Fruit fly (Drosophila melanogaster) whole organism, embryonic: Measurements from ENCODE around the gene Rpn12.

Source experiments
- CG10209 ChIP-seq: fragments of 200-800 bp; sonication (Bioruptor generic); optimal IDR thresholded peaks from 3 replicates; lab custom pipeline; 2017; ENCODE audit warnings: missing biosample characterization, mild to moderate bottlenecking, missing genetic modification characterization, missing genetic modification reagents
- CG11696 ChIP-seq: fragments of 200-800 bp; sonication (Bioruptor generic); IDR thresholded peaks from 2 replicates; pipeline ENCODE4 v1.3.6; 2022; ENCODE audit warnings: missing biosample characterization, missing genetic modification characterization
- CG13624 ChIP-seq: fragments of 200-800 bp; sonication (Bioruptor generic); optimal IDR thresholded peaks from 2 replicates; lab custom pipeline; 2016; ENCODE audit warnings: missing biosample characterization, missing genetic modification characterization
- CG13775 ChIP-seq: fragments of 200-800 bp; sonication (Bioruptor generic); optimal IDR thresholded peaks from 3 replicates; lab custom pipeline; 2017; ENCODE audit warnings: missing biosample characterization, mild to moderate bottlenecking, missing genetic modification characterization
- CG15601 ChIP-seq: fragments of 200-800 bp; sonication (Bioruptor generic); optimal IDR thresholded peaks from 3 replicates; lab custom pipeline; 2019; ENCODE audit warnings: missing biosample characterization, mild to moderate bottlenecking, missing genetic modification characterization, moderate library complexity
- CG1603 ChIP-seq: fragments of 200-800 bp; sonication (Bioruptor generic); optimal IDR thresholded peaks from 2 replicates; lab custom pipeline; 2019; ENCODE audit warnings: missing biosample characterization, mild to moderate bottlenecking, missing genetic modification characterization, moderate library complexity
- CG17186 ChIP-seq: fragments of 200-800 bp; sonication (Bioruptor generic); optimal IDR thresholded peaks from 3 replicates; lab custom pipeline; 2017; ENCODE audit warnings: missing biosample characterization, missing genetic modification reagents, missing genetic modification characterization
- CG18011 ChIP-seq: fragments of 200-800 bp; sonication (Bioruptor generic); optimal IDR thresholded peaks from 2 replicates; lab custom pipeline; 2017; ENCODE audit warnings: missing biosample characterization, missing genetic modification characterization, mild to moderate bottlenecking, moderate library complexity, missing genotype
- CG32532 ChIP-seq: fragments of 200-800 bp; sonication (Bioruptor generic); IDR thresholded peaks from 2 replicates; pipeline ENCODE4 v1.3.6; 2022; ENCODE audit warnings: missing biosample characterization, missing genetic modification characterization
- CG33557 ChIP-seq: fragments of 200-800 bp; sonication (Bioruptor generic); optimal IDR thresholded peaks from 2 replicates; lab custom pipeline; 2019; ENCODE audit warnings: missing biosample characterization, mild to moderate bottlenecking, missing genetic modification characterization, moderate library complexity
- CG34224 ChIP-seq: fragments of 200-800 bp; sonication (Bioruptor generic); IDR thresholded peaks from 3 replicates; pipeline ENCODE4 v1.3.6; 2022; ENCODE audit warnings: missing biosample characterization, missing genetic modification characterization; ENCODE audit not compliant: partially characterized antibody
- CG34376 ChIP-seq: fragments of 200-800 bp; sonication (Bioruptor generic); optimal IDR thresholded peaks from 2 replicates; lab custom pipeline; 2018; ENCODE audit warnings: missing biosample characterization, mild to moderate bottlenecking, missing genetic modification characterization
- CG6765 ChIP-seq: fragments of 200-800 bp; sonication (Bioruptor generic); optimal IDR thresholded peaks from 3 replicates; lab custom pipeline; 2017; ENCODE audit warnings: missing biosample characterization, mild to moderate bottlenecking, missing genetic modification characterization
- CG7963 ChIP-seq: fragments of 200-800 bp; sonication (Bioruptor generic); IDR thresholded peaks from 3 replicates; pipeline ENCODE4 v1.3.6; 2022; ENCODE audit warnings: missing biosample characterization, missing genetic modification characterization; ENCODE audit not compliant: partially characterized antibody
- CG8089 ChIP-seq: fragments of 200-800 bp; sonication (Bioruptor generic); optimal IDR thresholded peaks from 3 replicates; lab custom pipeline; 2016; ENCODE audit warnings: missing biosample characterization, missing genetic modification characterization
- CTCF ChIP-seq: fragments of 200-800 bp; sonication (Bioruptor generic); optimal IDR thresholded peaks from 2 replicates; lab custom pipeline; 2017; ENCODE audit warnings: missing biosample characterization, mild to moderate bottlenecking, missing genetic modification characterization, moderate library complexity
- Fer1 ChIP-seq: fragments of 200-800 bp; sonication (Bioruptor generic); optimal IDR thresholded peaks from 2 replicates; lab custom pipeline; 2017; ENCODE audit warnings: missing biosample characterization, mild to moderate bottlenecking, missing genetic modification characterization
- Hand ChIP-seq: fragments of 200-800 bp; sonication (Bioruptor generic); optimal IDR thresholded peaks from 2 replicates; lab custom pipeline; 2017; ENCODE audit warnings: mild to moderate bottlenecking, missing biosample characterization, missing genetic modification reagents, missing genetic modification characterization
- Hey ChIP-seq: fragments of 200-800 bp; sonication (Bioruptor generic); optimal IDR thresholded peaks from 3 replicates; lab custom pipeline; 2018; ENCODE audit warnings: missing biosample characterization, mild to moderate bottlenecking, missing genetic modification characterization
- Mrtf ChIP-seq: fragments of 200-800 bp; sonication (Bioruptor generic); IDR thresholded peaks from 3 replicates; pipeline ENCODE4 v1.3.6; 2022; ENCODE audit warnings: missing biosample characterization, missing genetic modification characterization
- Rfx ChIP-seq: fragments of 200-800 bp; sonication (Bioruptor generic); IDR thresholded peaks from 2 replicates; pipeline ENCODE4 v1.3.6; 2022; ENCODE audit warnings: missing biosample characterization, missing genetic modification characterization
- Side ChIP-seq: fragments of 200-800 bp; sonication (Bioruptor generic); optimal IDR thresholded peaks from 2 replicates; lab custom pipeline; 2016; ENCODE audit warnings: missing biosample characterization, missing genetic modification characterization
- TFAM ChIP-seq: fragments of 200-800 bp; sonication (Bioruptor generic); optimal IDR thresholded peaks from 2 replicates; lab custom pipeline; 2017; ENCODE audit warnings: missing biosample characterization, missing genetic modification characterization, inconsistent platforms
- Tbp ChIP-seq: fragments of >200 bp; optimal IDR thresholded peaks from 2 replicates; lab custom pipeline; 2018; ENCODE audit warnings: missing biosample characterization, missing genetic modification characterization
- abd-A ChIP-seq: fragments of 200-800 bp; sonication (Bioruptor generic); optimal IDR thresholded peaks from 3 replicates; lab custom pipeline; 2019; ENCODE audit warnings: missing biosample characterization, mild to moderate bottlenecking, missing genetic modification characterization, moderate library complexity
- az2 ChIP-seq: fragments of 200-800 bp; sonication (Bioruptor generic); optimal IDR thresholded peaks from 3 replicates; lab custom pipeline; 2016; ENCODE audit warnings: missing biosample characterization, missing genetic modification characterization
- btn ChIP-seq: fragments of 200-800 bp; sonication (Bioruptor generic); optimal IDR thresholded peaks from 2 replicates; lab custom pipeline; 2016; ENCODE audit warnings: missing biosample characterization, missing genetic modification characterization
- cas ChIP-seq: fragments of 200-800 bp; sonication (Bioruptor generic); IDR thresholded peaks from 2 replicates; pipeline ENCODE4 v1.3.6; 2022; ENCODE audit warnings: missing biosample characterization, missing genetic modification characterization
- corto ChIP-seq: fragments of 200-800 bp; sonication (Bioruptor generic); optimal IDR thresholded peaks from 2 replicates; lab custom pipeline; 2016; ENCODE audit warnings: missing biosample characterization, mild to moderate bottlenecking, missing genetic modification characterization, moderate library complexity
- crc ChIP-seq: fragments of 200-800 bp; sonication (Bioruptor generic); optimal IDR thresholded peaks from 2 replicates; lab custom pipeline; 2016; ENCODE audit warnings: missing biosample characterization, missing genetic modification characterization
- crol ChIP-seq: fragments of 200-800 bp; sonication (Bioruptor generic); IDR thresholded peaks from 2 replicates; pipeline ENCODE4 v1.3.6; 2022; ENCODE audit warnings: missing biosample characterization, missing genetic modification characterization
- da ChIP-seq: fragments of 200-800 bp; sonication (Bioruptor generic); optimal IDR thresholded peaks from 2 replicates; lab custom pipeline; 2016; ENCODE audit warnings: missing biosample characterization, missing genetic modification characterization
- dmrt11E ChIP-seq: fragments of 200-800 bp; sonication (Bioruptor generic); optimal IDR thresholded peaks from 3 replicates; lab custom pipeline; 2018; ENCODE audit warnings: missing biosample characterization, mild to moderate bottlenecking, missing genetic modification characterization, moderate library complexity
- ems ChIP-seq: fragments of 200-800 bp; sonication (Bioruptor generic); optimal IDR thresholded peaks from 3 replicates; lab custom pipeline; 2016; ENCODE audit warnings: missing biosample characterization, missing genetic modification characterization
- fd64A ChIP-seq: fragments of 200-800 bp; sonication (Bioruptor generic); optimal IDR thresholded peaks from 3 replicates; lab custom pipeline; 2018; ENCODE audit warnings: missing biosample characterization, mild to moderate bottlenecking, missing genetic modification characterization
- fu2 ChIP-seq: fragments of 200-800 bp; sonication (Bioruptor generic); optimal IDR thresholded peaks from 2 replicates; lab custom pipeline; 2016; ENCODE audit warnings: missing biosample characterization, missing genetic modification characterization
- ind ChIP-seq: fragments of 200-800 bp; sonication (Bioruptor generic); optimal IDR thresholded peaks from 3 replicates; lab custom pipeline; 2016; ENCODE audit warnings: missing biosample characterization, missing genetic modification characterization
- lola ChIP-seq, 3 experiments: fragments of >200 bp in 2 of 3; fragments of 200-800 bp in 1 of 3; sonication (Bioruptor generic) in 1 of 3; optimal IDR thresholded peaks; 2 replicates each; lab custom pipeline; 2017 to 2019; ENCODE audit warnings: missing biosample characterization in 3 of 3, missing genetic modification characterization in 3 of 3, mild to moderate bottlenecking in 1 of 3, moderate library complexity in 1 of 3
- nerfin-1 ChIP-seq: fragments of 200-800 bp; sonication (Bioruptor generic); optimal IDR thresholded peaks from 3 replicates; lab custom pipeline; 2019; ENCODE audit warnings: missing biosample characterization, mild to moderate bottlenecking, missing genetic modification characterization, moderate library complexity
- p53 ChIP-seq: fragments of 200-800 bp; sonication (Bioruptor generic); optimal IDR thresholded peaks from 2 replicates; lab custom pipeline; 2016; ENCODE audit warnings: missing biosample characterization, missing genetic modification characterization
- pros ChIP-seq: fragments of 200-800 bp; sonication (Bioruptor generic); optimal IDR thresholded peaks from 3 replicates; lab custom pipeline; 2019; ENCODE audit warnings: missing biosample characterization, mild to moderate bottlenecking, missing genetic modification characterization, moderate library complexity
- psq ChIP-seq: fragments of 200-800 bp; sonication (Bioruptor generic); optimal IDR thresholded peaks from 2 replicates; lab custom pipeline; 2017; ENCODE audit warnings: missing biosample characterization, missing genetic modification characterization
- row ChIP-seq: fragments of 200-800 bp; sonication (Bioruptor generic); IDR thresholded peaks from 3 replicates; pipeline ENCODE4 v1.3.6; 2022; ENCODE audit warnings: missing biosample characterization, missing genetic modification characterization
- schlank ChIP-seq: fragments of 200-800 bp; sonication (Bioruptor generic); optimal IDR thresholded peaks from 2 replicates; lab custom pipeline; 2018; ENCODE audit warnings: missing biosample characterization, mild to moderate bottlenecking, missing genetic modification characterization
- so ChIP-seq: fragments of 200-800 bp; sonication (Bioruptor generic); IDR thresholded peaks from 3 replicates; pipeline ENCODE4 v1.3.6; 2022; ENCODE audit warnings: missing biosample characterization, missing genetic modification characterization
- sr ChIP-seq: fragments of 200-800 bp; sonication (Bioruptor generic); IDR thresholded peaks from 3 replicates; pipeline ENCODE4 v1.3.6; 2022; ENCODE audit warnings: missing biosample characterization, missing genetic modification characterization
- stc ChIP-seq: fragments of 200-800 bp; sonication (Bioruptor generic); IDR thresholded peaks from 2 replicates; pipeline ENCODE4 v1.3.6; 2022; ENCODE audit warnings: missing biosample characterization, missing genetic modification characterization
- stwl ChIP-seq: fragments of 200-800 bp; sonication (Bioruptor generic); optimal IDR thresholded peaks from 3 replicates; lab custom pipeline; 2018; ENCODE audit warnings: missing biosample characterization, mild to moderate bottlenecking, missing genetic modification characterization, moderate library complexity
- tio ChIP-seq: fragments of 200-800 bp; sonication (Bioruptor generic); optimal IDR thresholded peaks from 2 replicates; lab custom pipeline; 2017; ENCODE audit warnings: missing biosample characterization, missing genetic modification characterization, inconsistent platforms
- vnd ChIP-seq: fragments of 200-800 bp; sonication (Bioruptor generic); IDR thresholded peaks from 3 replicates; pipeline ENCODE4 v1.3.6; 2022; ENCODE audit warnings: missing biosample characterization, missing genetic modification characterization; ENCODE audit not compliant: partially characterized antibody

The Rpn12 gene

DNA sequence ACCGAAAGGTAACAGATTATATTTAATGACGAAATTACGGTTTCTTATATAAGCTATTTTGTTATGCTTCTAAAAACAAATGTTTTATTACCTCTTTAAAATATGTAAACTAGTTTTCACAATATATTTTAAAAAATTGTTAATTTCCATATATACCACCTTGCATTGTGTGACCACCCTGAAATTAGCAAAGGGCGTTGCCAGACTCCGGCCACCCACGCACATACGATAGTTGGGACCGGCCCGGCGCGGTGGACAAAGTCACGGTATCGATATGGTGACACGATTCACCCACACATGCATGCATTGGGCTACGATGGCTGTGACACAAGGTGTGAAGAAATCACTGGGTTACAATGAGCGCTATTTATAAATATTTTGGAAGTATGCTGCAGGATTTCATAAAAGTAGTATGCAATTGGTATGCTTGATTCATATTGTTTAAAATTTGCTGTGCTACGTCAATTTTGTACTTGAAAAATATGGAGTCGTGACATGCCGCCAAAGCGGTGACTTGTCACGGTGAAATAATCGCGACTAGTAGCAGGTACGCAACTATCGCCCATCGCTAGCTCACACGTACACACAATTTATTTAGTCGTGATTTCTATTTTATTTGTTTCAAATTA, 5.3 kb downstream of the Rpn12 start (continued):
- TF ChIP-seq Hey: no peak
- peak; percentile 34 for TF ChIP-seq p53 (GFP tag; lab: Kevin White, UChicago)
- no peak for TF ChIP-seq CG6765 (GFP tag; lab: Kevin White, UChicago)
- TF ChIP-seq az2: peak; percentile 35
- no peak for TF ChIP-seq abd-A
- peak; percentile 80 for TF ChIP-seq CG32532 (GFP tag; lab: Robert Waterston, UW)
- no peak for TF ChIP-seq corto
- peak; percentile 13 for TF ChIP-seq CG10209 (GFP tag; lab: Kevin White, UChicago)
- peak; percentile 83 for TF ChIP-seq Rfx (GFP tag; lab: Robert Waterston, UW)
- TF ChIP-seq Hand (GFP tag; lab: Kevin White, UChicago): no peak
- peak; percentile 41 for TF ChIP-seq ind (GFP tag; lab: Kevin White, UChicago)
- peak; percentile 2 for TF ChIP-seq CG15601 (tag; lab: Kevin White, UChicago)
- no peak for TF ChIP-seq schlank (tag; lab: Kevin White, UChicago)
- peak; percentile 26 for TF ChIP-seq CG8089 (GFP tag; lab: Kevin White, UChicago)
- TF ChIP-seq CG13775 (GFP tag; lab: Kevin White, UChicago): peak; percentile 52
- peak; percentile 10 for TF ChIP-seq da (GFP tag; lab: Kevin White, UChicago)
- peak; percentile 41 for TF ChIP-seq Side (GFP tag; lab: Kevin White, UChicago)
- TF ChIP-seq stwl (tag; lab: Kevin White, UChicago): peak; percentile 34
- TF ChIP-seq Tbp (GFP tag; lab: Kevin White, UChicago): no peak
- TF ChIP-seq sr: peak; percentile 98
- TF ChIP-seq cas (GFP tag; lab: Robert Waterston, UW): 0 out of 2 replicates have a peak, but pooled peaks have one; percentile 35
- peak in 1 of 3 experiments; percentile 21 for TF ChIP-seq lola (GFP tag; optimal IDR thresholded peaks at IDR 0.05; lab: Kevin White, UChicago)
- TF ChIP-seq CG11696 (GFP tag; lab: Robert Waterston, UW): no peak
- TF ChIP-seq CG13624 (GFP tag; lab: Kevin White, UChicago): peak; percentile 67
- peak; percentile 93 for TF ChIP-seq CG34224
- peak; percentile 45 for TF ChIP-seq nerfin-1
- peak; percentile 34 for TF ChIP-seq fu2
- peak; percentile 75 for TF ChIP-seq CG1603 (tag; lab: Kevin White, UChicago)
- TF ChIP-seq crol (GFP tag; lab: Robert Waterston, UW): no peak
- TF ChIP-seq Mrtf (GFP tag; lab: Robert Waterston, UW): peak; percentile 9; the same call in 1 of the 3 replicates
- TF ChIP-seq CG18011 (GFP tag; lab: Kevin White, UChicago): no peak
- TF ChIP-seq CG17186 (GFP tag; lab: Kevin White, UChicago): peak; percentile 89
- peak; percentile 6 for TF ChIP-seq CG33557 (GFP tag; lab: Kevin White, UChicago)
- TF ChIP-seq CG34376 (GFP tag; lab: Kevin White, UChicago): peak; percentile 31
- TF ChIP-seq fd64A (GFP tag; lab: Kevin White, UChicago): no peak
- peak; percentile 9 for TF ChIP-seq crc (GFP tag; lab: Kevin White, UChicago)
- peak; percentile 69 for TF ChIP-seq ems
- TF ChIP-seq TFAM (GFP tag; lab: Kevin White, UChicago): no peak
- no peak for TF ChIP-seq CTCF
- TF ChIP-seq so (GFP tag; lab: Robert Waterston, UW): 0 out of 3 replicates have a peak, but pooled peaks have one; percentile 43
- TF ChIP-seq stc (GFP tag; lab: Robert Waterston, UW): peak; percentile 69; the same call in 1 of the 2 replicates
- no peak for TF ChIP-seq psq (GFP tag; lab: Kevin White, UChicago)
- peak; percentile 37 for TF ChIP-seq dmrt11E (tag; lab: Kevin White, UChicago)
- peak; percentile 5 for TF ChIP-seq btn (GFP tag; lab: Kevin White, UChicago)
- TF ChIP-seq tio (GFP tag; lab: Kevin White, UChicago): no peak
- TF ChIP-seq CG7963 (GFP tag; lab: Robert Waterston, UW): peak; percentile 79; the same call in 2 of the 3 replicates
- peak; percentile 94 for TF ChIP-seq row
- TF ChIP-seq pros (GFP tag; lab: Kevin White, UChicago): no peak
- peak; percentile 3 for TF ChIP-seq Fer1
- TF ChIP-seq vnd (GFP tag; lab: Robert Waterston, UW): peak; percentile 93
